Worm (Caenorhabditis elegans) whole organism, L1 larva: ENCODE measurements around the gene col-149.

Source experiments
- C04F5.9 ChIP-seq: sonication (generic microtip); optimal IDR thresholded peaks from 2 replicates; lab custom pipeline; 2016; ENCODE audit warnings: missing genetic modification characterization, missing compliant biosample characterization
- C16A3.4 ChIP-seq: fragments of 150-350 bp; optimal IDR thresholded peaks from 2 replicates; lab custom pipeline; 2014; ENCODE audit warnings: missing biosample characterization, missing genetic modification characterization
- Y116A8C.19 ChIP-seq: sonication (generic microtip); optimal IDR thresholded peaks from 2 replicates; lab custom pipeline; 2016; ENCODE audit warnings: missing compliant biosample characterization, missing genetic modification characterization, borderline replicate concordance
- alr-1 ChIP-seq: fragments of 200-800 bp; sonication (Bioruptor generic); optimal IDR thresholded peaks from 2 replicates; lab custom pipeline; 2018; ENCODE audit warnings: borderline replicate concordance, mild to moderate bottlenecking, missing genetic modification characterization, missing compliant biosample characterization
- aly-2 ChIP-seq: fragments of 150-350 bp; optimal IDR thresholded peaks from 2 replicates; lab custom pipeline; 2014; ENCODE audit warnings: missing biosample characterization, missing genetic modification characterization
- ama-1 ChIP-seq: fragments of 150-350 bp; optimal IDR thresholded peaks from 2 replicates; lab custom pipeline; 2014
- blmp-1 ChIP-seq: fragments of 150-350 bp; optimal IDR thresholded peaks from 2 replicates; lab custom pipeline; 2014; ENCODE audit warnings: missing biosample characterization, missing genetic modification characterization
- ceh-82 ChIP-seq, 3 experiments: fragments of 150-350 bp in 1 of 3; sonication (generic microtip) in 2 of 3; optimal IDR thresholded peaks; 2 replicates each; lab custom pipeline; 2014 to 2017; ENCODE audit warnings: missing biosample characterization in 3 of 3, missing genetic modification characterization in 3 of 3
- dpl-1 ChIP-seq, 3 experiments: fragments of 150-350 bp in 2 of 3; sonication (generic microtip) in 1 of 3; optimal IDR thresholded peaks; 2 replicates each; lab custom pipeline; 2014 to 2017; ENCODE audit warnings: missing biosample characterization in 3 of 3, missing genetic modification characterization in 3 of 3, missing genetic modification reagents in 3 of 3
- dsc-1 ChIP-seq: sonication (generic microtip); optimal IDR thresholded peaks from 2 replicates; lab custom pipeline; 2016; ENCODE audit warnings: mild to moderate bottlenecking, missing genetic modification characterization, missing compliant biosample characterization
- efl-1 ChIP-seq, 4 experiments: fragments of 150-350 bp; optimal IDR thresholded peaks in 3 of 4; peaks in 1 of 4; 1 replicate in 1 of 4; 2 replicates in 3 of 4; lab custom pipeline; 2014; ENCODE audit warnings: missing biosample characterization in 2 of 4, missing genetic modification characterization in 2 of 4, missing genetic modification reagents in 2 of 4
- egl-27 ChIP-seq, 2 experiments: fragments of 150-350 bp in 1 of 2; sonication (generic microtip); optimal IDR thresholded peaks; 3 replicates each; lab custom pipeline; 2017 to 2018; ENCODE audit warnings: missing biosample characterization in 2 of 2, missing genetic modification characterization in 2 of 2, missing genetic modification reagents in 2 of 2
- elt-2 ChIP-seq: sonication (generic microtip); optimal IDR thresholded peaks from 2 replicates; lab custom pipeline; 2016; ENCODE audit warnings: missing genetic modification characterization, mild to moderate bottlenecking, inconsistent platforms, missing compliant biosample characterization, missing genetic modification reagents
- ets-5 ChIP-seq: fragments of 200-800 bp; sonication (Bioruptor generic); IDR thresholded peaks from 2 replicates; pipeline ENCODE4 v1.3.6; 2022; ENCODE audit warnings: missing genetic modification characterization, missing compliant biosample characterization
- fkh-10 ChIP-seq: sonication (generic microtip); optimal IDR thresholded peaks from 2 replicates; lab custom pipeline; 2017; ENCODE audit warnings: missing biosample characterization, missing genetic modification reagents, missing genetic modification characterization
- fkh-4 ChIP-seq: sonication (generic microtip); optimal IDR thresholded peaks from 2 replicates; lab custom pipeline; 2016; ENCODE audit warnings: missing compliant biosample characterization, missing genetic modification characterization, borderline replicate concordance
- fkh-8 ChIP-seq: sonication (generic microtip); optimal IDR thresholded peaks from 2 replicates; lab custom pipeline; 2016; ENCODE audit warnings: mild to moderate bottlenecking, missing genetic modification characterization, missing compliant biosample characterization
- fos-1 ChIP-seq: fragments of 150-350 bp; optimal IDR thresholded peaks from 2 replicates; lab custom pipeline; 2014; ENCODE audit warnings: missing biosample characterization, missing genetic modification characterization
- grh-1 ChIP-seq: fragments of 200-800 bp; sonication (Bioruptor generic); IDR thresholded peaks from 2 replicates; pipeline ENCODE4 v1.3.6; 2022; ENCODE audit warnings: missing genetic modification reagents, missing genetic modification characterization, missing compliant biosample characterization
- hlh-17 ChIP-seq: fragments of 200-800 bp; sonication (Bioruptor generic); optimal IDR thresholded peaks from 2 replicates; lab custom pipeline; 2018; ENCODE audit warnings: missing genetic modification characterization, mild to moderate bottlenecking, missing compliant biosample characterization, moderate library complexity, borderline replicate concordance
- hlh-4 ChIP-seq: sonication (generic microtip); optimal IDR thresholded peaks from 2 replicates; lab custom pipeline; 2016; ENCODE audit warnings: mild to moderate bottlenecking, missing genetic modification characterization, missing compliant biosample characterization
- hpl-2 ChIP-seq: fragments of 150-350 bp; optimal IDR thresholded peaks from 2 replicates; lab custom pipeline; 2014; ENCODE audit warnings: missing biosample characterization, missing genetic modification reagents, missing genetic modification characterization
- irx-1 ChIP-seq: sonication (generic microtip); optimal IDR thresholded peaks from 2 replicates; lab custom pipeline; 2016; ENCODE audit warnings: missing genetic modification characterization, missing compliant biosample characterization
- lin-13 ChIP-seq: fragments of 150-350 bp; optimal IDR thresholded peaks from 2 replicates; lab custom pipeline; 2014; ENCODE audit warnings: missing biosample characterization, missing genetic modification reagents, missing genetic modification characterization
- lin-14 ChIP-seq: fragments of 200-800 bp; sonication (Bioruptor generic); optimal IDR thresholded peaks from 2 replicates; lab custom pipeline; 2018; ENCODE audit warnings: mild to moderate bottlenecking, missing genetic modification characterization, moderate library complexity, missing compliant biosample characterization
- lin-35 ChIP-seq, 2 experiments: fragments of 150-350 bp; optimal IDR thresholded peaks; 2 replicates each; lab custom pipeline; 2014; ENCODE audit warnings: missing biosample characterization in 2 of 2, missing genetic modification characterization in 2 of 2, missing genetic modification reagents in 2 of 2
- lir-3 ChIP-seq: sonication (generic microtip); optimal IDR thresholded peaks from 2 replicates; lab custom pipeline; 2016; ENCODE audit warnings: mild to moderate bottlenecking, missing genetic modification characterization, moderate library complexity, missing compliant biosample characterization; ENCODE audit not compliant: poor library complexity
- lsy-2 ChIP-seq, 2 experiments: fragments of 150-350 bp; optimal IDR thresholded peaks; 2 replicates each; lab custom pipeline; 2014; ENCODE audit warnings: missing biosample characterization in 2 of 2, missing genetic modification characterization in 2 of 2
- mef-2 ChIP-seq: fragments of 150-350 bp; optimal IDR thresholded peaks from 2 replicates; lab custom pipeline; 2014; ENCODE audit warnings: missing biosample characterization, missing genetic modification characterization
- mep-1 ChIP-seq: fragments of 150-350 bp; optimal IDR thresholded peaks from 2 replicates; lab custom pipeline; 2014; ENCODE audit warnings: missing biosample characterization, missing genetic modification characterization
- nhr-11 ChIP-seq: fragments of 150-350 bp; optimal IDR thresholded peaks from 2 replicates; lab custom pipeline; 2014; ENCODE audit warnings: missing biosample characterization, missing genetic modification characterization
- nhr-12 ChIP-seq: sonication (generic microtip); optimal IDR thresholded peaks from 2 replicates; lab custom pipeline; 2017; ENCODE audit warnings: missing biosample characterization, missing genetic modification characterization
- nhr-20 ChIP-seq: sonication (generic microtip); optimal IDR thresholded peaks from 2 replicates; lab custom pipeline; 2016; ENCODE audit warnings: mild to moderate bottlenecking, missing genetic modification characterization, missing compliant biosample characterization
- nhr-237 ChIP-seq: fragments of 150-350 bp; optimal IDR thresholded peaks from 2 replicates; lab custom pipeline; 2014; ENCODE audit warnings: missing biosample characterization, missing genetic modification characterization
- nhr-71 ChIP-seq: sonication (generic microtip); optimal IDR thresholded peaks from 2 replicates; lab custom pipeline; 2016; ENCODE audit warnings: mild to moderate bottlenecking, missing genetic modification characterization, moderate library complexity, missing compliant biosample characterization
- nhr-84 ChIP-seq: sonication (generic microtip); optimal IDR thresholded peaks from 2 replicates; lab custom pipeline; 2017; ENCODE audit warnings: missing biosample characterization, missing genetic modification characterization
- nhr-85 ChIP-seq: sonication (generic microtip); peaks from one replicate; lab custom pipeline; 2016; ENCODE audit warnings: missing genetic modification characterization, inconsistent platforms, missing compliant biosample characterization
- nhr-90 ChIP-seq: sonication (generic microtip); optimal IDR thresholded peaks from 2 replicates; lab custom pipeline; 2016; ENCODE audit warnings: mild to moderate bottlenecking, missing genetic modification characterization, missing compliant biosample characterization; ENCODE audit not compliant: poor library complexity
- pax-3 ChIP-seq: fragments of 200-800 bp; sonication (Bioruptor generic); optimal IDR thresholded peaks from 2 replicates; lab custom pipeline; 2018; ENCODE audit warnings: mild to moderate bottlenecking, missing genetic modification characterization, moderate library complexity, missing compliant biosample characterization
- rnt-1 ChIP-seq: sonication (generic microtip); optimal IDR thresholded peaks from 2 replicates; lab custom pipeline; 2016; ENCODE audit warnings: mild to moderate bottlenecking, missing genetic modification characterization, moderate library complexity, missing compliant biosample characterization
- sptf-1 ChIP-seq: fragments of 150-350 bp; optimal IDR thresholded peaks from 2 replicates; lab custom pipeline; 2014; ENCODE audit warnings: missing biosample characterization, missing genetic modification characterization
- tlp-1 ChIP-seq: fragments of 150-350 bp; optimal IDR thresholded peaks from 2 replicates; lab custom pipeline; 2014; ENCODE audit warnings: missing biosample characterization, missing genetic modification characterization
- unc-30 ChIP-seq: sonication (generic microtip); optimal IDR thresholded peaks from 2 replicates; lab custom pipeline; 2017; ENCODE audit warnings: missing biosample characterization, missing genetic modification characterization
- vab-15 ChIP-seq: sonication (generic microtip); optimal IDR thresholded peaks from 2 replicates; lab custom pipeline; 2017; ENCODE audit warnings: missing genotype, mild to moderate bottlenecking, missing genetic modification characterization, missing compliant biosample characterization
- xbp-1 ChIP-seq: sonication (generic microtip); optimal IDR thresholded peaks from 2 replicates; lab custom pipeline; 2016; ENCODE audit warnings: missing genetic modification characterization, missing compliant biosample characterization
- ztf-11 ChIP-seq, 2 experiments: sonication (generic microtip); optimal IDR thresholded peaks; 2 replicates each; lab custom pipeline; 2016 to 2017; ENCODE audit warnings: missing genetic modification characterization in 2 of 2, missing biosample characterization in 1 of 2, missing compliant biosample characterization in 1 of 2

col-149 gene

DNA sequence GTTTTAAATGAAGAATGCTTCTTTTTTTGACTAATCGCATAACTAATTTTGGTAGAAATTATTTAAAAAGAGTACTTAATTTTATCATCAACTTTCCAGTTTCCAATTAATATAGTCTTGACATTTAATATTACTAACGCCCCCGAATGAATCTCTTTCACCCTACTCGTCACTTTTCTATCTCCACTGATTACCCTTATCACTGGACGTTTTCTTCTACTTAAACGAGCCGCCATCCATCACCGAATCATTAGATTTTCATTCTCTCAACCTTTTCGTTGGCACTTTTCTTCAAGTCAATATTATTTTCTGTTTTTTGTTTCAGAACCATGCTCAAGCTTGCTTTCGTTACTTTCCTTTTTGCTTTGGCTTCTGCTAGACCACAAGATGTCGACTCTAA lies 15.1 kb downstream of the col-149 start, which contains the start of gene lys-1:
Gene lys-1, plus strand, starts transcription at position 326 of the 400 bp plus-strand sequence.
- TF ChIP-seq C04F5.9: no peak
- no peak for TF ChIP-seq nhr-12
- no peak for TF ChIP-seq efl-1 (optimal IDR thresholded peaks at IDR 0.05; lab: Kevin White, UChicago)
- peak in 1 of 2 experiments; percentile 22 for TF ChIP-seq efl-1 (GFP tag; optimal IDR thresholded peaks at IDR 0.05 in 1 of 2; lab: Kevin White, UChicago)
- no peak for TF ChIP-seq blmp-1 (tag; lab: Kevin White, UChicago)
- TF ChIP-seq elt-2 (tag; lab: Kevin White, UChicago): peak; percentile 54
- TF ChIP-seq nhr-237 (tag; lab: Kevin White, UChicago): no peak
- no peak for TF ChIP-seq ets-5 (GFP tag; lab: Robert Waterston, UW)
- no peak for TF ChIP-seq nhr-20
- no peak for TF ChIP-seq nhr-84 (tag; lab: Kevin White, UChicago)
- no peak for TF ChIP-seq nhr-90 (tag; lab: Kevin White, UChicago)
- no peak for TF ChIP-seq C16A3.4 (tag; lab: Kevin White, UChicago)
- no peak for TF ChIP-seq hpl-2 (GFP tag; lab: Kevin White, UChicago)
- TF ChIP-seq sptf-1: no peak
- no peak for TF ChIP-seq lin-35 (GFP tag; optimal IDR thresholded peaks at IDR 0.05; lab: Kevin White, UChicago)
- no peak for TF ChIP-seq Y116A8C.19
- TF ChIP-seq tlp-1 (tag; lab: Kevin White, UChicago): peak; percentile 21
- TF ChIP-seq mep-1: no peak
- TF ChIP-seq aly-2: no peak

DNA sequence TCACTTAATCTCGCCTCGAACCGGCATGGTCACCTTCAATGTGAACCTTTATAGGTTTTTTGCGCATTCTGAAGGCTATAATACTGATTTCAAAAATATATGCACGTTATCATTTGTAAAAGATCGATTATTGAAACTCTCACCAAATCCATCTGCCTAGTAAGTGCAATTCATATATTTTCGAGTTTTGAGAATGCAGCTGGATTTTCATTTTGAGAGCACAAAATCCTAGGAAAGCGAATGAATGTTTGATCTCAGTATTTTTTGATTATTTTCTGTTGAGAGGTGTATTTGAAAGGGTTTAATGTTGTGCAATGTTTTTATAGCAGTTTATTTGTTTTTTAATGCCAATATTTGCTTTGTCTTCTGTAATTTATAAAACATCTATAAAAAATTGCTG lies 16.6 kb downstream of the col-149 start:
- TF ChIP-seq egl-27 (tag; optimal IDR thresholded peaks at IDR 0.05; lab: Kevin White, UChicago) (no peak), fos-1 (tag; lab: Kevin White, UChicago) (no peak), fkh-8 (tag; lab: Kevin White, UChicago) (peak; percentile 39), ceh-82 (tag; optimal IDR thresholded peaks at IDR 0.05; lab: Kevin White, UChicago) (no peak), lin-13 (GFP tag; lab: Kevin White, UChicago) (no peak), ama-1 (lab: Kevin White, UChicago) (no peak), sptf-1 (no peak), nhr-71 (tag; lab: Kevin White, UChicago) (peak; percentile 43), dsc-1 (peak; percentile 29), vab-15 (tag; lab: Kevin White, UChicago) (no peak), hlh-4 (tag; lab: Kevin White, UChicago) (peak; percentile 99), nhr-11 (no peak)

DNA sequence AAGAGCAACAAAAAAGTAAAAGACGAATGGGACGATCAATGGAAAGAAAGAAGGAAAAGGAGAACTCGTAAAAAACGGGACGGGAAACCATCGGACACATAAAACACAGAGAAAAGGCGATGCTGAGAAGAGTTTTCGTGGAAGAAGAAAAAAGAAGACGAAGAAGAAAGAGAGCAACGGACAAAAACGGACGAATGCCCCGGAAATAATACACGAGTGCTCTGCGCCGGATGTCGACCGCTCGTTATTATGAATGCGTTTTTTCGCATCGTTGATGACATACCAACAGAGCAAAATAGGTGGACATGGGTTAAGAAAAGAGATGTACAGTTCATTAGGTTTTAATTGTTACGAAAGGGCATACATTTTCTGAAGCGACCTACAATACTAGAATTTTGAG lies 17.1 kb downstream of the col-149 start, which contains the start of gene Y22F5A.11:
Gene Y22F5A.11, minus strand, starts transcription at position 28 of the 400 bp plus-strand sequence.
- TF ChIP-seq irx-1 (no peak), xbp-1 (tag; lab: Kevin White, UChicago) (no peak), nhr-90 (tag; lab: Kevin White, UChicago) (no peak), C16A3.4 (tag; lab: Kevin White, UChicago) (no peak), ets-5 (GFP tag; lab: Robert Waterston, UW) (no peak), hlh-4 (tag; lab: Kevin White, UChicago) (no peak), rnt-1 (tag; lab: Kevin White, UChicago) (no peak), elt-2 (tag; lab: Kevin White, UChicago) (no peak), fkh-10 (GFP tag; lab: Kevin White, UChicago) (peak; percentile 4), fkh-4 (no peak), lin-14 (GFP tag; lab: Kevin White, UChicago) (peak; percentile 55)

DNA sequence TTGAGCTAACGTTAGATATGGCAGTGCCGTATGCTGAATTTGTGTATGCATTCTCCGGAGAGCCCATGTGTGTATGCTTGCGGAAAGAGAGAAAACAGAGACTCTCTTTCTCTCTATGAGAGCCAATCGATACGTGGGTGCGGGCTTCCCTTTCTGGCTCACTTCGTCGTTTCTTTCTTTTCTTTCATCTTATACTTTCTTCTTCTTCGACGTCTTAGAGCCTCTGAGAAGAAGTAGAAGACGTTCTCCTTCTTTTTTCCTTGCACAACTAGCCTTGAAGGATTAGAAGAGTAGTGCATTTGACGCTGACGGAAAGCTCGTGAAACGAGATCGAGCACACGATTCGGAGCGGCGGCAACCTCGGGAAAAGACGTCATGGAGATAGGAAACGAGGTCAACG lies 18.8 kb downstream of the col-149 start:
- no peak for TF ChIP-seq nhr-85 (tag; lab: Kevin White, UChicago)
- no peak for TF ChIP-seq lin-13 (GFP tag; lab: Kevin White, UChicago)
- no peak for TF ChIP-seq elt-2 (tag; lab: Kevin White, UChicago)
- TF ChIP-seq unc-30: no peak
- TF ChIP-seq lsy-2 (tag; optimal IDR thresholded peaks at IDR 0.05; lab: Kevin White, UChicago): peak; percentile 6 to 57
- no peak for TF ChIP-seq Y116A8C.19
- TF ChIP-seq hlh-4 (tag; lab: Kevin White, UChicago): no peak
- TF ChIP-seq hpl-2 (GFP tag; lab: Kevin White, UChicago): no peak
- TF ChIP-seq dpl-1 (GFP tag; optimal IDR thresholded peaks at IDR 0.05; lab: Kevin White, UChicago): peak in 1 of 3 experiments; percentile 0
- TF ChIP-seq ama-1 (lab: Kevin White, UChicago): no peak
- no peak for TF ChIP-seq grh-1 (GFP tag; lab: Robert Waterston, UW)
- peak; percentile 21 for TF ChIP-seq pax-3 (tag; lab: Kevin White, UChicago)
- no peak for TF ChIP-seq mef-2 (tag; lab: Kevin White, UChicago)
- no peak for TF ChIP-seq sptf-1
- peak; percentile 80 for TF ChIP-seq fkh-10 (GFP tag; lab: Kevin White, UChicago)
- no peak for TF ChIP-seq alr-1
- no peak for TF ChIP-seq hlh-17 (GFP tag; lab: Kevin White, UChicago)
- TF ChIP-seq ztf-11 (tag; optimal IDR thresholded peaks at IDR 0.05; lab: Kevin White, UChicago): no peak
- TF ChIP-seq aly-2: no peak
- TF ChIP-seq lir-3 (tag; lab: Kevin White, UChicago): no peak
